Fruit fly (Drosophila melanogaster): Measurements from ENCODE around the gene CG5080.

DNA sequence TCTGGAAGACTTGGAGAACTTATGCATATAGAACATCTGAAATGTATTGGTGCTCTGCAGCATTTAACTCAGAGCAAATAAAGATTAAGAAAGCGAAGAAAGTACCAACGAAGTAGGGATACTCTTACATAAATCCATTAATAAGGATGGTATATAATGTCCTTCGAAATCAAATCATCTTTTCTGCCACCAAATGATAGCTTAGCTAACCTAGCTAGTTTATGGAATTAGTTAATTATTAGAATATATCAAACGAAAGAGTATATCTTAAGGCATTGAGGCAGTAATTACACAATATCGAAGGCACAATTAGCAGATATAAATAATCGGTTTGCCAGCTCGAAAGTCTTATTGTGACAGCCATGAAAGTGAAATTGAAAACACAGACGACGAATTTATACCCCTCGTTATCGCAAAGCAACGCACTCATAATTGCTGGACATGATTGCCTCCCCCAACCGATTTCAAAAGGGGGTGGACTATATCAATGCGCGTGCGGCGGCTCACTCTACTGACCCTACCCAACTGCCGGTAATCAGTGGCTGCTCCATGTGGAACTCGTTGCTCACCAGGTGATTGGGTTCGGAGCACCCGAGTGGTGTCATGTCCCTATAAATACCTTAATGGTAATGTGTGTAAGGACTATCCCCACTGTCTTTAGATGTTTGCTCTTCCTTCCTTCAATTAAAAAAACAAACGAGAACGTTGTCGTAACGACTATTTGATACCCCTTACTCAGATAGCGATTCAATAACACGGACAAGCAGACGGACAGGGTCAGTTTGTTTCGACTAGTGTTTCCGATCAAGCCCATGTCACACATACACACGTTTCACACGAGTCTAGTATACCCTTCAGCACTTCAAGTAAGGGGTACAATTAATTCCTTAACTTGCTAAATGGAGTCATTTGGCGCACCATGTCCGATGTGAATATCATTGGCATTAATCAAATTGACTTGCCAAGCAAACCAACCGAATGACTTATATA is 19.0 kb downstream of the CG5080 start:
- no peak for TF ChIP-seq CG1620 (GFP tag; optimal IDR thresholded peaks at IDR 0.05)
- peak; percentile 1 for TF ChIP-seq toe (GFP tag; optimal IDR thresholded peaks at IDR 0.05)
- TF ChIP-seq tj (GFP tag; optimal IDR thresholded peaks at IDR 0.05) = no peak
- no peak for TF ChIP-seq CG14711 (tag; optimal IDR thresholded peaks at IDR 0.05)
- no peak for TF ChIP-seq Hr96 (GFP tag; optimal IDR thresholded peaks at IDR 0.05)
- TF ChIP-seq pad (GFP tag; optimal IDR thresholded peaks at IDR 0.05) = no peak
- TF ChIP-seq CG12768 (GFP tag; optimal IDR thresholded peaks at IDR 0.05) = no peak
- no peak for TF ChIP-seq kay (GFP tag; ENCODE audit: borderline replicate concordance)
- no peak for TF ChIP-seq ovo (GFP tag; optimal IDR thresholded peaks at IDR 0.05)
